Worm (Caenorhabditis elegans): Measurements from ENCODE around the gene snap-1.
A peak's percentile ranks its signal among the peaks of the same experiment; 100 is the strongest.

The snap-1 gene

ce11 chrV:8123384-8123783 is 7.0 kb upstream of the snap-1 start, which contains the start of gene D1014.5:
TSS of gene D1014.5 (plus strand) at chrV:8123684.
- TF ChIP-seq W03F9.2 (tag; optimal IDR thresholded peaks at IDR 0.05), result no peak
- TF ChIP-seq dao-5 (tag; optimal IDR thresholded peaks at IDR 0.05), result no peak
- no peak for TF ChIP-seq him-1 (tag; optimal IDR thresholded peaks at IDR 0.05)

ce11 chrV:8129252-8129651 is 1.2 kb upstream of the snap-1 start, which contains the start of gene spr-1:
TSS of gene spr-1 (minus strand) at chrV:8129352.
- no peak for TF ChIP-seq him-1 (tag; optimal IDR thresholded peaks at IDR 0.05)
- TF ChIP-seq dao-5 (tag; optimal IDR thresholded peaks at IDR 0.05), result no peak
- TF ChIP-seq W03F9.2 (tag; optimal IDR thresholded peaks at IDR 0.05), result no peak

- peak; percentile 36 for TF ChIP-seq W03F9.2 (tag; optimal IDR thresholded peaks at IDR 0.05)
- no peak for TF ChIP-seq him-1 (tag; optimal IDR thresholded peaks at IDR 0.05)
Measured at ce11 chrV:8129719-8130118, 692 bp upstream of the snap-1 start.

ce11 chrV:8130812-8131211 is 401 bp downstream of the snap-1 start:
- TF ChIP-seq dao-5 (tag; optimal IDR thresholded peaks at IDR 0.05) (no peak), him-1 (tag; optimal IDR thresholded peaks at IDR 0.05) (no peak), W03F9.2 (tag; optimal IDR thresholded peaks at IDR 0.05) (no peak)

ce11 chrV:8131628-8132027 is 1.2 kb downstream of the snap-1 start:
- TF ChIP-seq dao-5 (tag; optimal IDR thresholded peaks at IDR 0.05), result no peak

- TF ChIP-seq W03F9.2 (tag; optimal IDR thresholded peaks at IDR 0.05), result no peak
- TF ChIP-seq him-1 (tag; optimal IDR thresholded peaks at IDR 0.05), result no peak
- TF ChIP-seq dao-5 (tag; optimal IDR thresholded peaks at IDR 0.05), result no peak
Measured at ce11 chrV:8132926-8133325, 2.5 kb downstream of the snap-1 start, which contains the start of gene D1014.4. TSS of gene D1014.4 (plus strand) at chrV:8133226.

- TF ChIP-seq dao-5 (tag; optimal IDR thresholded peaks at IDR 0.05) (no peak), him-1 (tag; optimal IDR thresholded peaks at IDR 0.05) (no peak), W03F9.2 (tag; optimal IDR thresholded peaks at IDR 0.05) (no peak)
Measured at ce11 chrV:8143605-8144004, 13.2 kb downstream of the snap-1 start, which contains the start of gene D1014.2. TSS of gene D1014.2 (plus strand) at chrV:8143905.

- TF ChIP-seq W03F9.2 (tag; optimal IDR thresholded peaks at IDR 0.05), result no peak
- no peak for TF ChIP-seq him-1 (tag; optimal IDR thresholded peaks at IDR 0.05)
- TF ChIP-seq dao-5 (tag; optimal IDR thresholded peaks at IDR 0.05), result no peak
Measured at ce11 chrV:8144515-8144914, 14.1 kb downstream of the snap-1 start.

ce11 chrV:8145329-8145728 is 14.9 kb downstream of the snap-1 start, which contains the start of gene D1014.13:
TSS of gene D1014.13 (plus strand) at chrV:8145629.
- TF ChIP-seq W03F9.2 (tag; optimal IDR thresholded peaks at IDR 0.05) (no peak), dao-5 (tag; optimal IDR thresholded peaks at IDR 0.05) (no peak), him-1 (tag; optimal IDR thresholded peaks at IDR 0.05) (no peak)

- TF ChIP-seq W03F9.2 (tag; optimal IDR thresholded peaks at IDR 0.05) (no peak), him-1 (tag; optimal IDR thresholded peaks at IDR 0.05) (no peak), dao-5 (tag; optimal IDR thresholded peaks at IDR 0.05) (no peak)
Measured at ce11 chrV:8155743-8156142, 25.3 kb downstream of the snap-1 start.

- TF ChIP-seq W03F9.2 (tag; optimal IDR thresholded peaks at IDR 0.05), result no peak
- no peak for TF ChIP-seq dao-5 (tag; optimal IDR thresholded peaks at IDR 0.05)
- no peak for TF ChIP-seq him-1 (tag; optimal IDR thresholded peaks at IDR 0.05)
Measured at ce11 chrV:8157446-8157845, 27.0 kb downstream of the snap-1 start, which contains the start of gene sul-2. TSS of gene sul-2 (plus strand) at chrV:8157746.

- TF ChIP-seq W03F9.2 (tag; optimal IDR thresholded peaks at IDR 0.05) (no peak), him-1 (tag; optimal IDR thresholded peaks at IDR 0.05) (no peak), dao-5 (tag; optimal IDR thresholded peaks at IDR 0.05) (no peak)
Measured at ce11 chrV:8159629-8160028, 29.2 kb downstream of the snap-1 start, which contains the start of gene F20D6.6. TSS of gene F20D6.6 (plus strand) at chrV:8159929.

- TF ChIP-seq him-1 (tag; optimal IDR thresholded peaks at IDR 0.05), result no peak
- no peak for TF ChIP-seq dao-5 (tag; optimal IDR thresholded peaks at IDR 0.05)
- TF ChIP-seq W03F9.2 (tag; optimal IDR thresholded peaks at IDR 0.05), result no peak
Measured at ce11 chrV:8161699-8162098, 31.3 kb downstream of the snap-1 start, which contains the start of gene F20D6.5. TSS of gene F20D6.5 (plus strand) at chrV:8161957.

ce11 chrV:8163199-8163598 is 32.8 kb downstream of the snap-1 start:
- TF ChIP-seq dao-5 (tag; optimal IDR thresholded peaks at IDR 0.05) (no peak), him-1 (tag; optimal IDR thresholded peaks at IDR 0.05) (no peak), W03F9.2 (tag; optimal IDR thresholded peaks at IDR 0.05) (no peak)

ce11 chrV:8168219-8168962 is 38.0 kb downstream of the snap-1 start, which contains the start of gene F20D6.8:
TSS of gene F20D6.8 (minus strand) at chrV:8168269.
- TF ChIP-seq him-1 (tag; optimal IDR thresholded peaks at IDR 0.05), result no peak
- TF ChIP-seq dao-5 (tag; optimal IDR thresholded peaks at IDR 0.05), result no peak
- TF ChIP-seq W03F9.2 (tag; optimal IDR thresholded peaks at IDR 0.05), result no peak
